Worm (Caenorhabditis elegans) whole organism, L1 larva: ENCODE measurements around the gene cpr-1.

Source experiments
- nhr-237 ChIP-seq: fragments of 150-350 bp; optimal IDR thresholded peaks from 2 replicates; lab custom pipeline; 2014; ENCODE audit warnings: missing biosample characterization, missing genetic modification characterization
- unc-62 ChIP-seq: fragments of 150-350 bp; optimal IDR thresholded peaks from 2 replicates; lab custom pipeline; 2014; ENCODE audit warnings: missing biosample characterization, missing genetic modification reagents, missing genetic modification characterization

- TF ChIP-seq nhr-237 (tag; lab: Kevin White, UChicago) (no peak), unc-62 (GFP tag; lab: Kevin White, UChicago) (no peak)
Observed at ce11 chrV:12004501-12004940, 29.2 kb downstream of the cpr-1 start.
